Worm (Caenorhabditis elegans) whole organism, late embryonic: ENCODE data around the gene grl-11.

ENCODE experiments used
- C08G9.2 ChIP-seq: sonication (generic microtip); optimal IDR thresholded peaks from 2 replicates; lab custom pipeline; 2016; ENCODE audit warnings: mild to moderate bottlenecking, missing genetic modification characterization, moderate library complexity, missing compliant biosample characterization
- C38D4.7 ChIP-seq: fragments of 200-800 bp; sonication (Bioruptor generic); optimal IDR thresholded peaks from 2 replicates; lab custom pipeline; 2018; ENCODE audit warnings: mild to moderate bottlenecking, missing genetic modification characterization, moderate library complexity, missing compliant biosample characterization
- K02D7.2 ChIP-seq: sonication (generic microtip); optimal IDR thresholded peaks from 2 replicates; lab custom pipeline; 2017; ENCODE audit warnings: mild to moderate bottlenecking, missing genetic modification characterization, missing compliant biosample characterization
- K09A11.1 ChIP-seq: sonication (generic microtip); optimal IDR thresholded peaks from 2 replicates; lab custom pipeline; 2017; ENCODE audit warnings: antibody characterized with exemption, mild to moderate bottlenecking, missing genetic modification characterization, missing compliant biosample characterization; ENCODE audit not compliant: insufficient read depth
- Y22D7AL.16 ChIP-seq: sonication (generic microtip); optimal IDR thresholded peaks from 2 replicates; lab custom pipeline; 2016; ENCODE audit warnings: missing genetic modification characterization, missing compliant biosample characterization
- ama-1 ChIP-seq: fragments of 150-350 bp; optimal IDR thresholded peaks from 2 replicates; lab custom pipeline; 2014
- ceh-14 ChIP-seq: sonication (generic microtip); optimal IDR thresholded peaks from 2 replicates; lab custom pipeline; 2016; ENCODE audit warnings: missing genotype, missing genetic modification characterization, missing compliant biosample characterization
- ceh-18 ChIP-seq: sonication (generic microtip); optimal IDR thresholded peaks from 2 replicates; lab custom pipeline; 2016; ENCODE audit warnings: missing genetic modification characterization, missing compliant biosample characterization
- ceh-19 ChIP-seq: fragments of 200-800 bp; sonication (Bioruptor generic); optimal IDR thresholded peaks from 2 replicates; lab custom pipeline; 2018; ENCODE audit warnings: mild to moderate bottlenecking, missing genetic modification characterization, missing compliant biosample characterization
- ceh-2 ChIP-seq: sonication (generic microtip); optimal IDR thresholded peaks from 2 replicates; lab custom pipeline; 2016; ENCODE audit warnings: missing genotype, missing genetic modification characterization, missing compliant biosample characterization
- ceh-30 ChIP-seq: fragments of 150-350 bp; optimal IDR thresholded peaks from 2 replicates; lab custom pipeline; 2014; ENCODE audit warnings: missing biosample characterization, missing genetic modification characterization
- ceh-31 ChIP-seq: sonication (generic microtip); optimal IDR thresholded peaks from 2 replicates; lab custom pipeline; 2016; ENCODE audit warnings: missing genetic modification characterization, missing compliant biosample characterization
- ceh-34 ChIP-seq: sonication (generic microtip); optimal IDR thresholded peaks from 2 replicates; lab custom pipeline; 2016; ENCODE audit warnings: mild to moderate bottlenecking, missing genetic modification characterization, missing compliant biosample characterization
- ceh-45 ChIP-seq: fragments of 200-800 bp; sonication (Bioruptor generic); IDR thresholded peaks from 2 replicates; pipeline ENCODE4 v1.3.6; 2022; ENCODE audit warnings: missing genetic modification reagents, missing genetic modification characterization, missing compliant biosample characterization
- ceh-48 ChIP-seq: sonication (generic microtip); optimal IDR thresholded peaks from 2 replicates; lab custom pipeline; 2016; ENCODE audit warnings: missing genetic modification characterization, inconsistent platforms, missing compliant biosample characterization
- ceh-6 ChIP-seq: fragments of 200-800 bp; sonication (Bioruptor generic); optimal IDR thresholded peaks from 2 replicates; lab custom pipeline; 2018; ENCODE audit warnings: mild to moderate bottlenecking, missing genetic modification characterization, missing compliant biosample characterization
- ceh-9 ChIP-seq: sonication (generic microtip); optimal IDR thresholded peaks from 2 replicates; lab custom pipeline; 2016; ENCODE audit warnings: mild to moderate bottlenecking, missing genetic modification characterization, inconsistent platforms, missing compliant biosample characterization
- fkh-10 ChIP-seq: fragments of 150-350 bp; optimal IDR thresholded peaks from 2 replicates; lab custom pipeline; 2014; ENCODE audit warnings: missing biosample characterization, missing genetic modification reagents, missing genetic modification characterization
- hlh-13 ChIP-seq: fragments of 200-800 bp; sonication (Bioruptor generic); optimal IDR thresholded peaks from 2 replicates; lab custom pipeline; 2018; ENCODE audit warnings: mild to moderate bottlenecking, missing genetic modification characterization, missing compliant biosample characterization
- hlh-15 ChIP-seq: sonication (generic microtip); optimal IDR thresholded peaks from 2 replicates; lab custom pipeline; 2016; ENCODE audit warnings: missing genetic modification characterization, missing compliant biosample characterization
- hlh-30 ChIP-seq: sonication (generic microtip); optimal IDR thresholded peaks from 2 replicates; lab custom pipeline; 2017; ENCODE audit warnings: antibody characterized with exemption, missing genetic modification characterization, missing compliant biosample characterization; ENCODE audit not compliant: insufficient read depth
- hlh-6 ChIP-seq: sonication (generic microtip); optimal IDR thresholded peaks from 2 replicates; lab custom pipeline; 2016; ENCODE audit warnings: missing genotype, missing genetic modification characterization, missing compliant biosample characterization
- hlh-8 ChIP-seq: sonication (generic microtip); optimal IDR thresholded peaks from 2 replicates; lab custom pipeline; 2016; ENCODE audit warnings: missing genotype, missing genetic modification characterization, missing compliant biosample characterization
- lin-11 ChIP-seq: fragments of 200-800 bp; sonication (Bioruptor generic); optimal IDR thresholded peaks from 2 replicates; lab custom pipeline; 2018; ENCODE audit warnings: mild to moderate bottlenecking, missing genetic modification characterization, missing compliant biosample characterization
- madf-2 ChIP-seq: sonication (generic microtip); optimal IDR thresholded peaks from 2 replicates; lab custom pipeline; 2017; ENCODE audit warnings: missing genetic modification characterization, missing compliant biosample characterization
- mec-3 ChIP-seq: sonication (generic microtip); optimal IDR thresholded peaks from 2 replicates; lab custom pipeline; 2016; ENCODE audit warnings: borderline replicate concordance, missing genetic modification characterization, missing compliant biosample characterization
- nfya-1 ChIP-seq: sonication (generic microtip); optimal IDR thresholded peaks from 2 replicates; lab custom pipeline; 2017; ENCODE audit warnings: missing genetic modification characterization, mild to moderate bottlenecking, missing compliant biosample characterization, antibody characterized with exemption, moderate library complexity
- npax-4 ChIP-seq: sonication (generic microtip); optimal IDR thresholded peaks from 2 replicates; lab custom pipeline; 2016; ENCODE audit warnings: missing genetic modification characterization, missing compliant biosample characterization
- odd-2 ChIP-seq: sonication (generic microtip); optimal IDR thresholded peaks from 2 replicates; lab custom pipeline; 2017; ENCODE audit warnings: antibody characterized with exemption, mild to moderate bottlenecking, missing genetic modification characterization, missing compliant biosample characterization
- pat-9 ChIP-seq: fragments of 200-800 bp; sonication (Bioruptor generic); optimal IDR thresholded peaks from 2 replicates; lab custom pipeline; 2018; ENCODE audit warnings: mild to moderate bottlenecking, missing genetic modification characterization, moderate library complexity, missing compliant biosample characterization
- pros-1 ChIP-seq: fragments of 150-350 bp; optimal IDR thresholded peaks from 2 replicates; lab custom pipeline; 2014; ENCODE audit warnings: missing biosample characterization, missing genetic modification reagents, missing genetic modification characterization
- ref-2 ChIP-seq: sonication (generic microtip); optimal IDR thresholded peaks from 2 replicates; lab custom pipeline; 2016; ENCODE audit warnings: missing genetic modification characterization, missing compliant biosample characterization
- sdc-2 ChIP-seq: sonication (generic microtip); optimal IDR thresholded peaks from 2 replicates; lab custom pipeline; 2016; ENCODE audit warnings: missing genotype, missing genetic modification characterization, missing compliant biosample characterization
- sox-2 ChIP-seq: fragments of 200-800 bp; sonication (Bioruptor generic); IDR thresholded peaks from 2 replicates; pipeline ENCODE4 v1.3.6; 2022; ENCODE audit warnings: missing genetic modification reagents, missing genetic modification characterization, missing compliant biosample characterization
- syd-9 ChIP-seq: sonication (generic microtip); optimal IDR thresholded peaks from 2 replicates; lab custom pipeline; 2016; ENCODE audit warnings: mild to moderate bottlenecking, missing genetic modification characterization, moderate library complexity, missing compliant biosample characterization
- tbx-2 ChIP-seq: sonication (generic microtip); optimal IDR thresholded peaks from 2 replicates; lab custom pipeline; 2016; ENCODE audit warnings: missing genetic modification characterization, missing compliant biosample characterization
- tbx-7 ChIP-seq: sonication (generic microtip); optimal IDR thresholded peaks from 2 replicates; lab custom pipeline; 2016; ENCODE audit warnings: missing genotype, missing genetic modification characterization, missing compliant biosample characterization
- unc-42 ChIP-seq: sonication (generic microtip); optimal IDR thresholded peaks from 2 replicates; lab custom pipeline; 2016; ENCODE audit warnings: missing genotype, missing genetic modification characterization, missing compliant biosample characterization
- unc-55 ChIP-seq: sonication (generic microtip); optimal IDR thresholded peaks from 2 replicates; lab custom pipeline; 2017; ENCODE audit warnings: missing biosample characterization, missing genetic modification reagents, missing genetic modification characterization

The grl-11 gene

ce11 chrIII:9114076-9114475, 4.1 kb downstream of the grl-11 start:
- no peak for TF ChIP-seq odd-2 (tag; lab: Kevin White, UChicago)
- no peak for TF ChIP-seq fkh-10 (GFP tag; lab: Kevin White, UChicago)
- TF ChIP-seq C38D4.7 (GFP tag; lab: Kevin White, UChicago): no peak
- TF ChIP-seq ceh-19: no peak
- no peak for TF ChIP-seq ceh-45 (GFP tag; lab: Robert Waterston, UW)
- TF ChIP-seq K09A11.1 (tag; lab: Kevin White, UChicago): no peak
- no peak for TF ChIP-seq ceh-30 (tag; lab: Kevin White, UChicago)
- TF ChIP-seq C08G9.2: no peak
- no peak for TF ChIP-seq hlh-30 (tag; lab: Kevin White, UChicago)
- TF ChIP-seq K02D7.2 (tag; lab: Kevin White, UChicago): no peak
- no peak for TF ChIP-seq ama-1 (lab: Kevin White, UChicago)
- no peak for TF ChIP-seq syd-9 (tag; lab: Kevin White, UChicago)
- no peak for TF ChIP-seq unc-42 (tag; lab: Kevin White, UChicago)
- TF ChIP-seq pat-9 (tag; lab: Kevin White, UChicago): no peak
- TF ChIP-seq ceh-48 (tag; lab: Kevin White, UChicago): no peak
- no peak for TF ChIP-seq npax-4 (tag; lab: Kevin White, UChicago)
- no peak for TF ChIP-seq ref-2 (tag; lab: Kevin White, UChicago)

- TF ChIP-seq hlh-6 (tag; lab: Kevin White, UChicago) (peak; percentile 57), nfya-1 (peak; percentile 10), tbx-2 (peak; percentile 37), mec-3 (no peak), sox-2 (0 out of 2 replicates have a peak, but pooled peaks have one; percentile 1), Y22D7AL.16 (tag; lab: Kevin White, UChicago) (no peak), C08G9.2 (peak; percentile 20), ceh-34 (peak; percentile 49), unc-42 (tag; lab: Kevin White, UChicago) (peak; percentile 23), pros-1 (tag; lab: Kevin White, UChicago) (no peak), ceh-31 (tag; lab: Kevin White, UChicago) (peak; percentile 62), ref-2 (tag; lab: Kevin White, UChicago) (peak; percentile 63), sdc-2 (tag; lab: Kevin White, UChicago) (peak; percentile 55), ceh-14 (tag; lab: Kevin White, UChicago) (peak; percentile 33), pat-9 (tag; lab: Kevin White, UChicago) (no peak), madf-2 (tag; lab: Kevin White, UChicago) (peak; percentile 5)
Measured at ce11 chrIII:9112479-9112878, 5.7 kb downstream of the grl-11 start.

- no peak for TF ChIP-seq lin-11 (tag; lab: Kevin White, UChicago)
- no peak for TF ChIP-seq ceh-2
- TF ChIP-seq ceh-6 (GFP tag; lab: Kevin White, UChicago): no peak
- TF ChIP-seq hlh-15 (tag; lab: Kevin White, UChicago): no peak
- no peak for TF ChIP-seq unc-55 (GFP tag; lab: Kevin White, UChicago)
- TF ChIP-seq pros-1 (tag; lab: Kevin White, UChicago): no peak
- no peak for TF ChIP-seq ceh-18 (tag; lab: Kevin White, UChicago)
- no peak for TF ChIP-seq ceh-9 (tag; lab: Kevin White, UChicago)
- no peak for TF ChIP-seq hlh-13
- no peak for TF ChIP-seq mec-3
- no peak for TF ChIP-seq npax-4 (tag; lab: Kevin White, UChicago)
- no peak for TF ChIP-seq tbx-7 (tag; lab: Kevin White, UChicago)
- TF ChIP-seq K09A11.1 (tag; lab: Kevin White, UChicago): no peak
- no peak for TF ChIP-seq hlh-8 (tag; lab: Kevin White, UChicago)
Measured at ce11 chrIII:9110270-9110669, 7.9 kb downstream of the grl-11 start.
